Worm (Caenorhabditis elegans): ENCODE results near the gene bath-31.

bath-31 gene

ce11 chrII:3709255-3709654, 22.5 kb upstream of the bath-31 start, which contains the start of gene srx-110:
Gene srx-110, plus strand, starts transcription at chrII:3709555.
- no peak for TF ChIP-seq zip-11 (GFP tag; IDR thresholded peaks at IDR 0.05)
- peak in 1 of 2 experiments; percentile 17 for TF ChIP-seq unc-62 (GFP tag; optimal IDR thresholded peaks at IDR 0.05 in 1 of 2)
- TF ChIP-seq unc-62 (tag; optimal IDR thresholded peaks at IDR 0.05): no peak

- TF ChIP-seq nhr-28 (tag; optimal IDR thresholded peaks at IDR 0.05) (no peak), lim-7 (GFP tag; IDR thresholded peaks at IDR 0.05) (no peak), zip-11 (GFP tag; IDR thresholded peaks at IDR 0.05) (no peak), nhr-25 (tag; optimal IDR thresholded peaks at IDR 0.05; ENCODE audit: borderline replicate concordance, insufficient read depth) (no peak), mdt-29 (GFP tag; IDR thresholded peaks at IDR 0.05) (no peak), dve-1 (tag; optimal IDR thresholded peaks at IDR 0.05; ENCODE audit: insufficient read depth) (no peak), dmd-8 (GFP tag; IDR thresholded peaks at IDR 0.05) (no peak), zag-1 (tag; optimal IDR thresholded peaks at IDR 0.05) (no peak), F44E2.7 (GFP tag; IDR thresholded peaks at IDR 0.05) (no peak), ztf-11 (tag; optimal IDR thresholded peaks at IDR 0.05) (no peak)
Measured at ce11 chrII:3711047-3711446, 20.7 kb upstream of the bath-31 start, which contains the start of gene fbxc-53. Gene fbxc-53, plus strand, starts transcription at chrII:3711291.

- TF ChIP-seq F26F4.8 (GFP tag; conservative IDR thresholded peaks at IDR 0.05) (no peak), mdt-29 (GFP tag; IDR thresholded peaks at IDR 0.05) (no peak), duxl-1 (tag; optimal IDR thresholded peaks at IDR 0.05; ENCODE audit: poor library complexity) (no peak), zip-11 (GFP tag; IDR thresholded peaks at IDR 0.05) (no peak), ceh-82 (tag; optimal IDR thresholded peaks at IDR 0.05) (no peak), unc-130 (GFP tag; optimal IDR thresholded peaks at IDR 0.05) (no peak), dve-1 (tag; optimal IDR thresholded peaks at IDR 0.05; ENCODE audit: insufficient read depth) (no peak), zag-1 (tag; optimal IDR thresholded peaks at IDR 0.05) (no peak), gei-8 (GFP tag; optimal IDR thresholded peaks at IDR 0.05) (no peak), mxl-3 (GFP tag; optimal IDR thresholded peaks at IDR 0.05) (no peak), nhr-77 (tag; optimal IDR thresholded peaks at IDR 0.05) (no peak), nhr-42 (GFP tag; IDR thresholded peaks at IDR 0.05) (no peak), ZK337.2 (GFP tag; IDR thresholded peaks at IDR 0.05) (no peak), aly-2 (tag; optimal IDR thresholded peaks at IDR 0.05) (no peak), R02D3.7 (tag; optimal IDR thresholded peaks at IDR 0.05) (no peak)
Measured at ce11 chrII:3714595-3714994, 17.2 kb upstream of the bath-31 start, which contains the start of gene srh-100. Gene srh-100, minus strand, starts transcription at chrII:3714695.

ce11 chrII:3716455-3716854, 15.3 kb upstream of the bath-31 start, which contains the start of gene srh-99:
Gene srh-99, minus strand, starts transcription at chrII:3716555.
- no peak for TF ChIP-seq unc-39 (tag; optimal IDR thresholded peaks at IDR 0.05)
- no peak for TF ChIP-seq zip-11 (GFP tag; IDR thresholded peaks at IDR 0.05)
- TF ChIP-seq arid-1 (GFP tag; conservative IDR thresholded peaks at IDR 0.05): no peak
- TF ChIP-seq nhr-237 (tag; optimal IDR thresholded peaks at IDR 0.05): no peak
- no peak for TF ChIP-seq daf-16 (GFP tag; optimal IDR thresholded peaks at IDR 0.05)
- TF ChIP-seq daf-16 (tag; optimal IDR thresholded peaks at IDR 0.05): no peak
- TF ChIP-seq pha-4 (GFP tag; IDR thresholded peaks at IDR 0.05): no peak
- TF ChIP-seq pha-4 (tag; optimal IDR thresholded peaks at IDR 0.05): no peak
- no peak for TF ChIP-seq aha-1 (tag)
- no peak for TF ChIP-seq hlh-11 (tag; optimal IDR thresholded peaks at IDR 0.05)
- TF ChIP-seq hlh-30 (tag; optimal IDR thresholded peaks at IDR 0.05; ENCODE audit: insufficient read depth): no peak
- no peak for TF ChIP-seq nhr-42 (GFP tag; IDR thresholded peaks at IDR 0.05)
- no peak for TF ChIP-seq daf-8 (GFP tag; IDR thresholded peaks at IDR 0.05)
- no peak for TF ChIP-seq hif-1 (tag; optimal IDR thresholded peaks at IDR 0.05)

- TF ChIP-seq mdt-29 (GFP tag; IDR thresholded peaks at IDR 0.05) (no peak), lin-38 (GFP tag; IDR thresholded peaks at IDR 0.05) (no peak), nhr-102 (tag; optimal IDR thresholded peaks at IDR 0.05) (no peak), ama-1 (optimal IDR thresholded peaks at IDR 0.05) (no peak)
Measured at ce11 chrII:3716961-3717360, 14.8 kb upstream of the bath-31 start, which contains the start of gene fbxc-52. Gene fbxc-52, plus strand, starts transcription at chrII:3717261.
